Worm (Caenorhabditis elegans): ENCODE results near the gene F55A11.4.

Gene F55A11.4

ce11 chrV:11799252-11799822 is 29.1 kb downstream of the F55A11.4 start:
- TF ChIP-seq hlh-4 (tag; optimal IDR thresholded peaks at IDR 0.05) = no peak
- no peak for TF ChIP-seq ceh-82 (tag; optimal IDR thresholded peaks at IDR 0.05)
- no peak for TF ChIP-seq unc-86 (tag; optimal IDR thresholded peaks at IDR 0.05)
- TF ChIP-seq pqm-1 (tag; optimal IDR thresholded peaks at IDR 0.05) = no peak
- TF ChIP-seq efl-1 (optimal IDR thresholded peaks at IDR 0.05) = no peak
- no peak for TF ChIP-seq efl-1 (GFP tag; optimal IDR thresholded peaks at IDR 0.05 in 1 of 2)
- no peak for TF ChIP-seq ama-1 (optimal IDR thresholded peaks at IDR 0.05)
- TF ChIP-seq fos-1 (tag; optimal IDR thresholded peaks at IDR 0.05) = no peak
- TF ChIP-seq unc-130 (tag; optimal IDR thresholded peaks at IDR 0.05) = peak; percentile 49
- TF ChIP-seq lin-35 (GFP tag; optimal IDR thresholded peaks at IDR 0.05) = peak in 1 of 2 experiments; percentile 71
- TF ChIP-seq hlh-17 (GFP tag; optimal IDR thresholded peaks at IDR 0.05; ENCODE audit: borderline replicate concordance) = no peak
- no peak for TF ChIP-seq tlp-1 (tag; optimal IDR thresholded peaks at IDR 0.05)
- TF ChIP-seq hpl-2 (GFP tag; optimal IDR thresholded peaks at IDR 0.05) = no peak
- no peak for TF ChIP-seq aha-1 (tag; optimal IDR thresholded peaks at IDR 0.05)
- peak; percentile 89 for TF ChIP-seq lin-14 (GFP tag; optimal IDR thresholded peaks at IDR 0.05)
- TF ChIP-seq ztf-4 (tag; optimal IDR thresholded peaks at IDR 0.05) = no peak
- TF ChIP-seq efl-3 (GFP tag; optimal IDR thresholded peaks at IDR 0.05) = no peak
- TF ChIP-seq nhr-47 (tag; optimal IDR thresholded peaks at IDR 0.05) = peak; percentile 76
- TF ChIP-seq nhr-28 (tag; optimal IDR thresholded peaks at IDR 0.05) = no peak
- TF ChIP-seq elt-2 (tag; optimal IDR thresholded peaks at IDR 0.05) = no peak
- TF ChIP-seq fkh-4 (tag; optimal IDR thresholded peaks at IDR 0.05; ENCODE audit: borderline replicate concordance) = no peak
- no peak for TF ChIP-seq F16B12.6 (tag; optimal IDR thresholded peaks at IDR 0.05)
- peak; percentile 58; the same call in 1 of the 2 replicates for TF ChIP-seq mab-9 (GFP tag; IDR thresholded peaks at IDR 0.05)
- TF ChIP-seq skn-1 (tag; optimal IDR thresholded peaks at IDR 0.05) = no peak
- no peak for TF ChIP-seq mep-1 (tag; optimal IDR thresholded peaks at IDR 0.05)
- TF ChIP-seq isw-1 (GFP tag; IDR thresholded peaks at IDR 0.05) = no peak
- no peak for TF ChIP-seq ceh-90 (tag; optimal IDR thresholded peaks at IDR 0.05)
- no peak for TF ChIP-seq nhr-84 (tag; optimal IDR thresholded peaks at IDR 0.05)
- no peak for TF ChIP-seq unc-62 (GFP tag; optimal IDR thresholded peaks at IDR 0.05)
- TF ChIP-seq lir-3 (tag; optimal IDR thresholded peaks at IDR 0.05; ENCODE audit: poor library complexity) = peak; percentile 41
- no peak for TF ChIP-seq pag-3 (tag; optimal IDR thresholded peaks at IDR 0.05; ENCODE audit: borderline replicate concordance, insufficient read depth)
- peak; percentile 23 for TF ChIP-seq swsn-7 (tag; optimal IDR thresholded peaks at IDR 0.05)
- TF ChIP-seq unc-98 (GFP tag; IDR thresholded peaks at IDR 0.05) = no peak
- no peak for TF ChIP-seq sox-4 (tag; optimal IDR thresholded peaks at IDR 0.05)
- TF ChIP-seq snu-23 (GFP tag; optimal IDR thresholded peaks at IDR 0.05) = peak; percentile 76
- peak; percentile 80 for TF ChIP-seq blmp-1 (tag; optimal IDR thresholded peaks at IDR 0.05)
- no peak for TF ChIP-seq snpc-4 (tag; optimal IDR thresholded peaks at IDR 0.05)
- no peak for TF ChIP-seq ceh-8 (GFP tag; optimal IDR thresholded peaks at IDR 0.05)
- TF ChIP-seq C04F5.9 (tag; optimal IDR thresholded peaks at IDR 0.05) = no peak
- TF ChIP-seq C16A3.4 (tag; optimal IDR thresholded peaks at IDR 0.05) = peak; percentile 46
- no peak for TF ChIP-seq rnt-1 (tag; optimal IDR thresholded peaks at IDR 0.05)
- peak; percentile 24 for TF ChIP-seq jun-1 (tag; optimal IDR thresholded peaks at IDR 0.05)
- no peak for TF ChIP-seq sptf-1 (tag; optimal IDR thresholded peaks at IDR 0.05)
- peak in 1 of 2 experiments; percentile 96 for TF ChIP-seq mdl-1 (tag; optimal IDR thresholded peaks at IDR 0.05)
- no peak for TF ChIP-seq sup-37 (GFP tag; optimal IDR thresholded peaks at IDR 0.05)
- peak; percentile 99 for TF ChIP-seq nhr-85 (tag)
- no peak for TF ChIP-seq nhr-11 (tag; optimal IDR thresholded peaks at IDR 0.05)
- TF ChIP-seq zip-4 (GFP tag; optimal IDR thresholded peaks at IDR 0.05) = no peak
- TF ChIP-seq lin-39 (tag; optimal IDR thresholded peaks at IDR 0.05) = no peak
- TF ChIP-seq unc-30 (tag; optimal IDR thresholded peaks at IDR 0.05) = no peak
- no peak for TF ChIP-seq nhr-12 (tag; optimal IDR thresholded peaks at IDR 0.05)
- TF ChIP-seq egl-27 (tag; optimal IDR thresholded peaks at IDR 0.05) = peak in 1 of 2 experiments; percentile 36
- TF ChIP-seq elt-3 (tag; optimal IDR thresholded peaks at IDR 0.05) = peak in 5 of 6 experiments; percentile 21 to 91 (median 48)

Measured in whole organism, L1 larva.